Worm (Caenorhabditis elegans) whole organism, L3 larva: Measurements from ENCODE around the gene msp-113.

ENCODE experiments used
- ZK546.5 ChIP-seq: sonication (generic microtip); optimal IDR thresholded peaks from 2 replicates; lab custom pipeline; 2017; ENCODE audit warnings: missing biosample characterization, missing genetic modification characterization
- egl-27 ChIP-seq: sonication (generic microtip); optimal IDR thresholded peaks from 4 replicates; lab custom pipeline; 2017; ENCODE audit warnings: missing biosample characterization, missing genetic modification reagents, missing genetic modification characterization
- elt-2 ChIP-seq: sonication (generic microtip); optimal IDR thresholded peaks from 2 replicates; lab custom pipeline; 2016; ENCODE audit warnings: missing genetic modification reagents, mild to moderate bottlenecking, missing genetic modification characterization, missing compliant biosample characterization
- elt-3 ChIP-seq, 3 experiments: fragments of 150-350 bp in 1 of 3; sonication (generic microtip) in 2 of 3; optimal IDR thresholded peaks; 2 replicates in 2 of 3; 4 replicates in 1 of 3; lab custom pipeline; 2014 to 2017; ENCODE audit warnings: missing biosample characterization in 3 of 3, missing genetic modification characterization in 3 of 3
- eor-1 ChIP-seq, 2 experiments: fragments of 150-350 bp; optimal IDR thresholded peaks; 2 replicates each; lab custom pipeline; 2014 to 2018; ENCODE audit warnings: missing biosample characterization in 2 of 2, missing genetic modification characterization in 2 of 2
- jun-1 ChIP-seq: fragments of 150-350 bp; optimal IDR thresholded peaks from 2 replicates; lab custom pipeline; 2014; ENCODE audit warnings: missing biosample characterization, missing genetic modification reagents, missing genetic modification characterization
- nhr-237 ChIP-seq: fragments of 150-350 bp; optimal IDR thresholded peaks from 2 replicates; lab custom pipeline; 2014; ENCODE audit warnings: missing biosample characterization, missing genetic modification characterization
- nhr-25 ChIP-seq: sonication (generic microtip); optimal IDR thresholded peaks from 2 replicates; lab custom pipeline; 2017; ENCODE audit warnings: missing biosample characterization, missing genetic modification characterization
- nhr-77 ChIP-seq: fragments of 150-350 bp; optimal IDR thresholded peaks from 2 replicates; lab custom pipeline; 2014; ENCODE audit warnings: missing biosample characterization, missing genetic modification characterization
- pha-4 ChIP-seq: fragments of 150-350 bp; optimal IDR thresholded peaks from 2 replicates; lab custom pipeline; 2014; ENCODE audit warnings: missing biosample characterization, missing genetic modification reagents, missing genetic modification characterization
- pqm-1 ChIP-seq: fragments of 150-350 bp; optimal IDR thresholded peaks from 2 replicates; lab custom pipeline; 2017; ENCODE audit warnings: missing biosample characterization, missing genetic modification characterization, inconsistent platforms
- snpc-4 ChIP-seq: fragments of 150-350 bp; optimal IDR thresholded peaks from 2 replicates; lab custom pipeline; 2014; ENCODE audit warnings: missing biosample characterization, missing genetic modification characterization
- unc-39 ChIP-seq: sonication (generic microtip); optimal IDR thresholded peaks from 4 replicates; lab custom pipeline; 2017; ENCODE audit warnings: missing biosample characterization, missing genetic modification characterization
- ztf-11 ChIP-seq: fragments of 150-350 bp; optimal IDR thresholded peaks from 2 replicates; lab custom pipeline; 2014; ENCODE audit warnings: missing biosample characterization, missing genetic modification characterization

DNA sequence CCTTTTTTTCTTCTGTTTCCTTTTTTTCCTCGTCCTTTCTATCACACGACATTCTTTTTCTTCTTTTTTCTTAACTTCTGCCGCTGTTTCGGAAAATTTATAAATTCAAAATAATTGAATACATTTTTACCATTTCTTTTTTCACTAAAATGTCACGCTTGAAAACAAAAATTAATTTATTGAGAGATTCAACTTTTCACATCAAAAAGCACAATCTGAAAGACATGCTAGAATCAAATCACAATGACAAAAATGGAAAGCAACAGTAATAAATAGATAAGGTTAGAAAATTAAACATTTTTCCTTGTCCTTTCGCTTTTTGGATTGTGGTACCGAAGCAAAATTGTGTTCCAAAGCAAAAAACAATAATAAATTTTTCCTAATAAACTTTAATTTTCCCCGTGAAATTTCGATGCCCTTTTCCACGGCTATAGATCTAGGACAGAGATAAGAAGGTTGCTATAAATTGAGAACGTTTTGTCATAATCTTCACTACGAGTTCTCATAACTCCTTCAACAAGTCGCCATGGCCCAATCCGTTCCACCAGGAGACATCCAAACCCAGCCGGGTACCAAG is at the start of gene msp-113, which contains the start of gene ZK354.6:
- no peak for TF ChIP-seq elt-3 (tag; optimal IDR thresholded peaks at IDR 0.05; lab: Kevin White, UChicago)
- TF ChIP-seq snpc-4, result no peak
- TF ChIP-seq nhr-237 (tag; lab: Kevin White, UChicago), result no peak
- TF ChIP-seq jun-1, result no peak
- no peak for TF ChIP-seq eor-1 (tag; optimal IDR thresholded peaks at IDR 0.05; lab: Kevin White, UChicago)
- no peak for TF ChIP-seq pha-4 (tag; lab: Kevin White, UChicago)
- no peak for TF ChIP-seq elt-2 (tag; lab: Kevin White, UChicago)
- TF ChIP-seq pqm-1, result no peak
- no peak for TF ChIP-seq ztf-11 (tag; lab: Kevin White, UChicago)
- TF ChIP-seq nhr-25 (tag; lab: Kevin White, UChicago), result no peak
- no peak for TF ChIP-seq nhr-77 (tag; lab: Kevin White, UChicago)
- no peak for TF ChIP-seq egl-27 (tag; lab: Kevin White, UChicago)
- no peak for TF ChIP-seq ZK546.5
- TF ChIP-seq unc-39, result no peak
